Worm (Caenorhabditis elegans) whole organism, early embryonic: Measurements from ENCODE around the gene T19C3.5.

ENCODE experiments used
- B0310.2 ChIP-seq: sonication (generic microtip); optimal IDR thresholded peaks from 2 replicates; lab custom pipeline; 2016; ENCODE audit warnings: mild to moderate bottlenecking, missing genetic modification characterization, missing compliant biosample characterization
- F13C5.2 ChIP-seq: sonication (generic microtip); optimal IDR thresholded peaks from 2 replicates; lab custom pipeline; 2017; ENCODE audit warnings: mild to moderate bottlenecking, missing genetic modification characterization, inconsistent platforms, missing compliant biosample characterization
- aly-1 ChIP-seq: sonication (generic microtip); optimal IDR thresholded peaks from 2 replicates; lab custom pipeline; 2016; ENCODE audit warnings: missing genetic modification characterization, missing compliant biosample characterization
- ama-1 ChIP-seq: fragments of 150-350 bp; optimal IDR thresholded peaks from 2 replicates; lab custom pipeline; 2014
- ceh-36 ChIP-seq: sonication (generic microtip); optimal IDR thresholded peaks from 2 replicates; lab custom pipeline; 2016; ENCODE audit warnings: missing genetic modification characterization, inconsistent platforms, missing compliant biosample characterization
- ets-7 ChIP-seq: sonication (generic microtip); optimal IDR thresholded peaks from 2 replicates; lab custom pipeline; 2016; ENCODE audit warnings: missing genotype, missing genetic modification characterization, missing compliant biosample characterization
- flt-1 ChIP-seq: fragments of 200-800 bp; sonication (Bioruptor generic); IDR thresholded peaks from 2 replicates; pipeline ENCODE4 v1.3.6; 2022; ENCODE audit warnings: missing genetic modification characterization, missing compliant biosample characterization
- hmbx-1 ChIP-seq: sonication (generic microtip); optimal IDR thresholded peaks from 2 replicates; lab custom pipeline; 2016; ENCODE audit warnings: mild to moderate bottlenecking, missing genetic modification characterization, missing compliant biosample characterization
- hmg-4 ChIP-seq: fragments of 200-800 bp; sonication (Bioruptor generic); optimal IDR thresholded peaks from 2 replicates; lab custom pipeline; 2018; ENCODE audit warnings: mild to moderate bottlenecking, missing genetic modification characterization, missing compliant biosample characterization
- pes-1 ChIP-seq: fragments of 200-800 bp; sonication (Bioruptor generic); IDR thresholded peaks from 2 replicates; pipeline ENCODE4 v1.3.6; 2022; ENCODE audit warnings: missing genetic modification reagents, missing genetic modification characterization, missing compliant biosample characterization
- scrt-1 ChIP-seq: fragments of 200-800 bp; sonication (Bioruptor generic); IDR thresholded peaks from 2 replicates; pipeline ENCODE4 v1.3.6; 2022; ENCODE audit warnings: missing genetic modification characterization, missing compliant biosample characterization
- sea-1 ChIP-seq: fragments of 200-800 bp; sonication (Bioruptor generic); conservative IDR thresholded peaks from 2 replicates; pipeline ENCODE4 v1.3.6; 2022; ENCODE audit warnings: missing genetic modification characterization, missing compliant biosample characterization
- tbx-11 ChIP-seq: fragments of 200-800 bp; sonication (Bioruptor generic); IDR thresholded peaks from 2 replicates; pipeline ENCODE4 v1.3.6; 2022; ENCODE audit warnings: missing genetic modification characterization, missing compliant biosample characterization

DNA sequence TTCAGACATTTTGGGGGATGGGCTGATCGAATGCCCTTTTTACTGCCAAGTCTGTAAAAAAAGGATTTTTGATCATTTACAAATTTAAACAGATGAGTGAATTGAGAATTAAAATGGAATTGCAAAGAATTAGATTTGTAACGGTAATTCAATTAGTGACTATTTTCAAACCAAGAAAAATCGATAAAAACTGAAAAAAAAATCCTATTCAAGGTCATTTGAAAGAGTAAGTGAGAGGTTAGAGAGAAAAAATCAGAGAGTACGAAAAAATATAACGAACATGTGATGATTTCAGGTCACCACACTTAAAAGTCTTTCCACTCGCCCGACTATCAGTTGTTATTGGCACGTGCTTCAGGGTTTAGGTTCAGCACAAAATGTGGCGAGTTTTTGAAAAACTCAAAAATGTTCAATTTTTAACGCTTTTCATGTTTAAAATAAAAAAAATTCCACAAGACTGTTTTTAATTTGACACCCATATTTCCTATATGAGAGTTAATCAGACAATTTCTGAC lies 7.5 kb downstream of the T19C3.5 start, which contains the start of gene T19C3.4:
- TF ChIP-seq F13C5.2 (tag; lab: Kevin White, UChicago) (no peak), ceh-36 (no peak), flt-1 (GFP tag; lab: Robert Waterston, UW) (no peak), scrt-1 (GFP tag; lab: Robert Waterston, UW) (no peak), ama-1 (lab: Kevin White, UChicago) (no peak), sea-1 (GFP tag; lab: Robert Waterston, UW) (no peak), hmbx-1 (no peak), hmg-4 (GFP tag; lab: Kevin White, UChicago) (no peak), ets-7 (tag; lab: Kevin White, UChicago) (no peak), aly-1 (no peak), B0310.2 (no peak), pes-1 (GFP tag; lab: Robert Waterston, UW) (no peak), tbx-11 (GFP tag; lab: Robert Waterston, UW) (no peak)
